Worm (Caenorhabditis elegans) whole organism, L1 larva: ENCODE results near the gene Y42H9AR.4.
A peak's percentile ranks its signal among the peaks of the same experiment; 100 is the strongest.
"Not testable (repeated sequence)": the region's sequence is repeated elsewhere in the genome, so short reads cannot be mapped to it uniquely, and the experiment has no call there.

Experiments
- C04F5.9 ChIP-seq: sonication (generic microtip); optimal IDR thresholded peaks from 2 replicates; lab custom pipeline; 2016; ENCODE audit warnings: missing genetic modification characterization, missing compliant biosample characterization
- C16A3.4 ChIP-seq: fragments of 150-350 bp; optimal IDR thresholded peaks from 2 replicates; lab custom pipeline; 2014; ENCODE audit warnings: missing biosample characterization, missing genetic modification characterization
- C34B4.2 ChIP-seq: sonication (generic microtip); optimal IDR thresholded peaks from 2 replicates; lab custom pipeline; 2017; ENCODE audit warnings: mild to moderate bottlenecking, missing genetic modification characterization, missing compliant biosample characterization
- Y116A8C.19 ChIP-seq: sonication (generic microtip); optimal IDR thresholded peaks from 2 replicates; lab custom pipeline; 2016; ENCODE audit warnings: missing compliant biosample characterization, missing genetic modification characterization, borderline replicate concordance
- aha-1 ChIP-seq: fragments of 150-350 bp; optimal IDR thresholded peaks from 2 replicates; lab custom pipeline; 2014; ENCODE audit warnings: missing biosample characterization, missing genetic modification characterization
- alr-1 ChIP-seq: fragments of 200-800 bp; sonication (Bioruptor generic); optimal IDR thresholded peaks from 2 replicates; lab custom pipeline; 2018; ENCODE audit warnings: borderline replicate concordance, mild to moderate bottlenecking, missing genetic modification characterization, missing compliant biosample characterization
- aly-2 ChIP-seq: fragments of 150-350 bp; optimal IDR thresholded peaks from 2 replicates; lab custom pipeline; 2014; ENCODE audit warnings: missing biosample characterization, missing genetic modification characterization
- ama-1 ChIP-seq: fragments of 150-350 bp; optimal IDR thresholded peaks from 2 replicates; lab custom pipeline; 2014
- ceh-63 ChIP-seq: fragments of 200-800 bp; sonication (Bioruptor generic); optimal IDR thresholded peaks from 2 replicates; lab custom pipeline; 2018; ENCODE audit warnings: mild to moderate bottlenecking, missing genetic modification characterization, missing compliant biosample characterization
- dpl-1 ChIP-seq, 3 experiments: fragments of 150-350 bp in 2 of 3; sonication (generic microtip) in 1 of 3; optimal IDR thresholded peaks; 2 replicates each; lab custom pipeline; 2014 to 2017; ENCODE audit warnings: missing biosample characterization in 3 of 3, missing genetic modification characterization in 3 of 3, missing genetic modification reagents in 3 of 3
- efl-1 ChIP-seq, 4 experiments: fragments of 150-350 bp; optimal IDR thresholded peaks in 3 of 4; peaks in 1 of 4; 1 replicate in 1 of 4; 2 replicates in 3 of 4; lab custom pipeline; 2014; ENCODE audit warnings: missing biosample characterization in 2 of 4, missing genetic modification characterization in 2 of 4, missing genetic modification reagents in 2 of 4
- efl-3 ChIP-seq: fragments of 200-800 bp; sonication (Bioruptor generic); optimal IDR thresholded peaks from 2 replicates; lab custom pipeline; 2018; ENCODE audit warnings: mild to moderate bottlenecking, missing genetic modification characterization, missing compliant biosample characterization
- egl-27 ChIP-seq, 2 experiments: fragments of 150-350 bp in 1 of 2; sonication (generic microtip); optimal IDR thresholded peaks; 3 replicates each; lab custom pipeline; 2017 to 2018; ENCODE audit warnings: missing biosample characterization in 2 of 2, missing genetic modification characterization in 2 of 2, missing genetic modification reagents in 2 of 2
- elt-3 ChIP-seq, 6 experiments: fragments of 150-350 bp in 1 of 6; sonication (generic microtip); optimal IDR thresholded peaks; 2 replicates each; lab custom pipeline; 2017 to 2018; ENCODE audit warnings: missing biosample characterization in 6 of 6, missing genetic modification characterization in 6 of 6, inconsistent platforms in 1 of 6
- fkh-4 ChIP-seq: sonication (generic microtip); optimal IDR thresholded peaks from 2 replicates; lab custom pipeline; 2016; ENCODE audit warnings: missing compliant biosample characterization, missing genetic modification characterization, borderline replicate concordance
- hlh-17 ChIP-seq: fragments of 200-800 bp; sonication (Bioruptor generic); optimal IDR thresholded peaks from 2 replicates; lab custom pipeline; 2018; ENCODE audit warnings: missing genetic modification characterization, mild to moderate bottlenecking, missing compliant biosample characterization, moderate library complexity, borderline replicate concordance
- hlh-4 ChIP-seq: sonication (generic microtip); optimal IDR thresholded peaks from 2 replicates; lab custom pipeline; 2016; ENCODE audit warnings: mild to moderate bottlenecking, missing genetic modification characterization, missing compliant biosample characterization
- hpl-2 ChIP-seq: fragments of 150-350 bp; optimal IDR thresholded peaks from 2 replicates; lab custom pipeline; 2014; ENCODE audit warnings: missing biosample characterization, missing genetic modification reagents, missing genetic modification characterization
- irx-1 ChIP-seq: sonication (generic microtip); optimal IDR thresholded peaks from 2 replicates; lab custom pipeline; 2016; ENCODE audit warnings: missing genetic modification characterization, missing compliant biosample characterization
- isw-1 ChIP-seq: fragments of 200-800 bp; sonication (Bioruptor generic); IDR thresholded peaks from 2 replicates; pipeline ENCODE4 v1.3.6; 2022; ENCODE audit warnings: missing genetic modification characterization, missing compliant biosample characterization
- jun-1 ChIP-seq: fragments of 150-350 bp; optimal IDR thresholded peaks from 2 replicates; lab custom pipeline; 2014; ENCODE audit warnings: missing biosample characterization, missing genetic modification reagents, missing genetic modification characterization
- lin-14 ChIP-seq: fragments of 200-800 bp; sonication (Bioruptor generic); optimal IDR thresholded peaks from 2 replicates; lab custom pipeline; 2018; ENCODE audit warnings: mild to moderate bottlenecking, missing genetic modification characterization, moderate library complexity, missing compliant biosample characterization
- lin-15B ChIP-seq: fragments of 150-350 bp; sonication (generic microtip); optimal IDR thresholded peaks from 3 replicates; lab custom pipeline; 2014; ENCODE audit warnings: missing biosample characterization, missing genetic modification characterization
- mab-9 ChIP-seq: fragments of 200-800 bp; sonication (Bioruptor generic); IDR thresholded peaks from 2 replicates; pipeline ENCODE4 v1.3.6; 2022; ENCODE audit warnings: missing genetic modification reagents, missing genetic modification characterization, missing compliant biosample characterization
- mef-2 ChIP-seq: fragments of 150-350 bp; optimal IDR thresholded peaks from 2 replicates; lab custom pipeline; 2014; ENCODE audit warnings: missing biosample characterization, missing genetic modification characterization
- nhr-11 ChIP-seq: fragments of 150-350 bp; optimal IDR thresholded peaks from 2 replicates; lab custom pipeline; 2014; ENCODE audit warnings: missing biosample characterization, missing genetic modification characterization
- nhr-12 ChIP-seq: sonication (generic microtip); optimal IDR thresholded peaks from 2 replicates; lab custom pipeline; 2017; ENCODE audit warnings: missing biosample characterization, missing genetic modification characterization
- nhr-20 ChIP-seq: sonication (generic microtip); optimal IDR thresholded peaks from 2 replicates; lab custom pipeline; 2016; ENCODE audit warnings: mild to moderate bottlenecking, missing genetic modification characterization, missing compliant biosample characterization
- nhr-71 ChIP-seq: sonication (generic microtip); optimal IDR thresholded peaks from 2 replicates; lab custom pipeline; 2016; ENCODE audit warnings: mild to moderate bottlenecking, missing genetic modification characterization, moderate library complexity, missing compliant biosample characterization
- nhr-85 ChIP-seq: sonication (generic microtip); peaks from one replicate; lab custom pipeline; 2016; ENCODE audit warnings: missing genetic modification characterization, inconsistent platforms, missing compliant biosample characterization
- nhr-90 ChIP-seq: sonication (generic microtip); optimal IDR thresholded peaks from 2 replicates; lab custom pipeline; 2016; ENCODE audit warnings: mild to moderate bottlenecking, missing genetic modification characterization, missing compliant biosample characterization; ENCODE audit not compliant: poor library complexity
- pag-3 ChIP-seq: sonication (generic microtip); optimal IDR thresholded peaks from 2 replicates; lab custom pipeline; 2017; ENCODE audit warnings: missing genetic modification characterization, mild to moderate bottlenecking, missing compliant biosample characterization, antibody characterized with exemption, borderline replicate concordance; ENCODE audit not compliant: insufficient read depth
- snu-23 ChIP-seq: sonication (generic microtip); optimal IDR thresholded peaks from 2 replicates; lab custom pipeline; 2016; ENCODE audit warnings: missing genetic modification characterization, missing compliant biosample characterization
- sptf-1 ChIP-seq: fragments of 150-350 bp; optimal IDR thresholded peaks from 2 replicates; lab custom pipeline; 2014; ENCODE audit warnings: missing biosample characterization, missing genetic modification characterization
- sup-37 ChIP-seq: fragments of 200-800 bp; sonication (Bioruptor generic); optimal IDR thresholded peaks from 2 replicates; lab custom pipeline; 2018; ENCODE audit warnings: mild to moderate bottlenecking, missing genetic modification characterization, missing compliant biosample characterization
- swsn-7 ChIP-seq: sonication (generic microtip); optimal IDR thresholded peaks from 2 replicates; lab custom pipeline; 2016; ENCODE audit warnings: missing genetic modification characterization, missing compliant biosample characterization
- unc-130 ChIP-seq: fragments of 150-350 bp; optimal IDR thresholded peaks from 2 replicates; lab custom pipeline; 2017; ENCODE audit warnings: missing biosample characterization, missing genetic modification characterization, inconsistent platforms
- unc-86 ChIP-seq: sonication (generic microtip); optimal IDR thresholded peaks from 2 replicates; lab custom pipeline; 2016; ENCODE audit warnings: missing genetic modification characterization, missing compliant biosample characterization
- xbp-1 ChIP-seq: sonication (generic microtip); optimal IDR thresholded peaks from 2 replicates; lab custom pipeline; 2016; ENCODE audit warnings: missing genetic modification characterization, missing compliant biosample characterization
- zag-1 ChIP-seq: fragments of 150-350 bp; optimal IDR thresholded peaks from 2 replicates; lab custom pipeline; 2014; ENCODE audit warnings: missing biosample characterization, missing genetic modification characterization

Gene Y42H9AR.4

DNA sequence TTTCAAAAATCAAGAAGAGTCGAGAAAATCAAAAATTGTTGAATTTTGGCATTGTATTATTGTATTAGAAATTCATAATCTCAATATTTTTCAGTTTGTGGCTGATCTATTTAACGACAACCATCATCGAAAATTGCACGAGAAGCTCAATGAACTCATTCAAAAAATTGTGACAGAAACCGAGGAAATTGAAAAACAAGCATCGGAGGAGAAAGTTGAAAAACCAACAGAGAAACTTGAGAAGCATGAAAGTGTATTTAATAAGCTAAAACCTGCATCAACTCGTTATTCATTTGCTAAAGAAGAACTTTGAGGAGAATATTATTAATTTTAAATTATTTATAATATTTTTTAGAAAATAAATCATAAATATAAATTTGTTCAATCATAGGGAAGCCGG lies 14.9 kb upstream of the Y42H9AR.4 start, which contains the start of gene ceph-41:
Gene ceph-41, plus strand, starts transcription at position 301 of the 400 bp plus-strand sequence.
- TF ChIP-seq nhr-12 (no peak), irx-1 (no peak), efl-1 (optimal IDR thresholded peaks at IDR 0.05; lab: Kevin White, UChicago) (no peak), efl-1 (GFP tag; optimal IDR thresholded peaks at IDR 0.05 in 1 of 2; lab: Kevin White, UChicago) (peak in 1 of 2 experiments; percentile 18), nhr-11 (tag; lab: Kevin White, UChicago) (no peak), C16A3.4 (tag; lab: Kevin White, UChicago) (no peak), xbp-1 (tag; lab: Kevin White, UChicago) (no peak)

DNA sequence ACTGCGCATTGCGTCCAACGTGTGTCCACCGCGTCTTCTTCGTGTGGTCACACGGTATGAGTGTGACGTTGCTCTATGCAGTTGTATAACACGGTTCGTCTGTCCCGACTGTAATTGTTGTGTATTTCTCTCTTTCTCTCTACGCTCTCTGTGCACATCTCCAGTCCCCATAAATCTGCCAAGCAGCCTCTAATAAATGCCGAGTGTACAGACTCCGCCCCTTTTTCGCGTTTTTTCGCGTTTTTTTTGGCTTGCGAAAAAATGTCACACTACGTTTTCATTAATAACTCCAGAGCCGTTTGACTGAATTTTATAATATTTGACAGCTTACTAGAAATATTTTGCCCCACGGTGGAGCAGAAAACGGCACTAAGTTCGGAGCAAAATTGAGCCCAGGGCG lies 10.3 kb upstream of the Y42H9AR.4 start, which contains the start of gene erp-44.3:
Gene erp-44.3, plus strand, starts transcription at position 301 of the 400 bp plus-strand sequence.
- TF ChIP-seq lin-15B (tag; lab: Kevin White, UChicago); ama-1 (lab: Kevin White, UChicago); nhr-71: not testable (repeated sequence)

DNA sequence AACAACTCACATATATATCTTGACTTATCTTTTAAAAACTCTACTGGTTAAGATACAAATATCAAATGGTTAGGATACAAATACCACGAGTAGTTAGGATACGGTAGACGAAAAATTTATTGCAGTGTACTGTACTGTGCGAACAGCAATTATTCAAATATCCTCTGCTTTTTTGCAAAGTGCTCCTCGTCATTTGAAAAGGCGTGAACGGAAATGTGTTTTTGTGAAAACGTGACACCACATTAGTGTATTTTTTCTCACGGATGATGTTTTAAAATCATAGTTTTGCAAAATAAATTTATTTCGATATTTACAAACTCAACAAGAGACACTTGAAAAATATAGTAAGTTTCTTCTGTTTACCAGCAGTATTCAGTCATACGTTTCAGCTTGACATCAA lies 6.8 kb upstream of the Y42H9AR.4 start, which contains the start of gene F42G8.8:
Gene F42G8.8, plus strand, starts transcription at position 301 of the 400 bp plus-strand sequence.
- no peak for TF ChIP-seq hlh-17 (GFP tag; lab: Kevin White, UChicago)
- TF ChIP-seq isw-1 (GFP tag; lab: Robert Waterston, UW), result no peak
- TF ChIP-seq elt-3 (tag; optimal IDR thresholded peaks at IDR 0.05; lab: Kevin White, UChicago), result no peak
- TF ChIP-seq mab-9 (GFP tag; lab: Robert Waterston, UW), result no peak
- TF ChIP-seq efl-1 (optimal IDR thresholded peaks at IDR 0.05; lab: Kevin White, UChicago), result no peak
- no peak for TF ChIP-seq efl-1 (GFP tag; optimal IDR thresholded peaks at IDR 0.05 in 1 of 2; lab: Kevin White, UChicago)
- no peak for TF ChIP-seq hlh-4 (tag; lab: Kevin White, UChicago)
- no peak for TF ChIP-seq fkh-4
- TF ChIP-seq pag-3 (tag; lab: Kevin White, UChicago), result no peak
- TF ChIP-seq nhr-20 (tag; lab: Kevin White, UChicago), result no peak
- TF ChIP-seq sptf-1, result no peak
- no peak for TF ChIP-seq aha-1 (tag; lab: Kevin White, UChicago)
- TF ChIP-seq snu-23 (GFP tag; lab: Kevin White, UChicago), result no peak
- no peak for TF ChIP-seq nhr-71
- TF ChIP-seq nhr-85 (tag; lab: Kevin White, UChicago), result no peak
- TF ChIP-seq unc-130 (tag; lab: Kevin White, UChicago), result no peak
- TF ChIP-seq zag-1 (tag; lab: Kevin White, UChicago), result no peak

DNA sequence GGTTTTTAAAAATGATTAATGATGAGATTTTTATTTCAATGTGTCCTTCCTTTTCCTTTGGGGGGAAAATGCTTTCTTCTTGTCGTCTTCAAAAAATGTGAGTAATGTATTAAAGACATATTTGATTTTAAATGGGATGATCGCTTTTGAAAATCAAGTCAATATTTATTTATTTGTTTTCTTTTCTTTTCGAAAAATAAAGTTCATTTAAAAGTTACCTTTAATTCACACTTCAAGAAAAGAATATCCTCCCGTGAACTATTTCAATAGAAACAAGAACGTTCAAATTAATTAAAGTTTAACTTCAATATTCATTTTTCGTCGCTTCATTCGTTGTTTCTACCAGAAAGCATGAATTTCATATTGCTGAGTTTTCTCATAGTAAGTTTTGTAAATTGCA lies 3.4 kb upstream of the Y42H9AR.4 start, which contains the start of gene irld-8:
Gene irld-8, plus strand, starts transcription at position 301 of the 400 bp plus-strand sequence.
- no peak for TF ChIP-seq C04F5.9 (tag; lab: Kevin White, UChicago)
- TF ChIP-seq pag-3 (tag; lab: Kevin White, UChicago), result no peak
- TF ChIP-seq alr-1 (tag; lab: Kevin White, UChicago), result no peak
- no peak for TF ChIP-seq swsn-7 (tag; lab: Kevin White, UChicago)
- no peak for TF ChIP-seq jun-1

DNA sequence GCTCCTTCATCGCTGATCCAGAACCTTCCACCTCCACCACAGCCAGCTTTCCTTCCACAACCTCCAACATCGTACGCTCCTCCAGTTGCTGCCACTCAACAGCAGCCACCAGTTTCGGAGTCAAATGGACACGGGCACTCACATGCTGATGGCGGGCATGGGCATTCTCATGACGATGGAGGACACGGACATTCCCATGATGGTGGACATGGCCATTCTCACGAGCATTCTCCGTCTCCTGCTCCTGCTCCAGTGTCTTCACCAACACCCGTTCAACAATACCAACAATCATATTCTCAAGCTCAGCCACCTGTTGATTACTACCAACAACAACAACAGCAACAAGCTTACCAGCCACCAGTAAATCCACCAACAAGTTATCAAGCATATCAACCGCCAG lies 2.5 kb upstream of the Y42H9AR.4 start:
- TF ChIP-seq mef-2 (tag; lab: Kevin White, UChicago) (no peak), lin-14 (GFP tag; lab: Kevin White, UChicago) (no peak), aly-2 (tag; lab: Kevin White, UChicago) (no peak), snu-23 (GFP tag; lab: Kevin White, UChicago) (no peak), dpl-1 (GFP tag; optimal IDR thresholded peaks at IDR 0.05; lab: Kevin White, UChicago) (no peak), sptf-1 (no peak), nhr-85 (tag; lab: Kevin White, UChicago) (no peak)

DNA sequence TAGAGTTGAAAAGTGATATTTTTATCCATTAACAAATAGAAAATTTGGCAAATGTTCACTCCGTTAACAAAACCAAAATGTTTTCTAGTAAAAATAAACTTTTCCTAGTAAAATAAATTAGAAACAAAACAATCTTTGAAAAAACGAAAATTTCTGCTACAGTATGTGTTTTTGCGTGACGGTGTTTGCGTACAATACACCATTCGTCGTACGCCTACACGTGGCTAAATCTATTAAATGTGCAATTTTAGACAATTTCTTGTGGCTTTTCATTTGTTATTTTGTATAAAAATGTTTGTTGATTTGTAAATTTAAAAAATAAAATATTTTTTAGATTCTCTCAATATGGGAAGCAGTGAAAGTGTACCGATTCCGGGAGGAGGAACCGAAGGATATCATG lies 1.1 kb upstream of the Y42H9AR.4 start, which contains the start of gene Y42H9AR.1:
Gene Y42H9AR.1, plus strand, starts transcription at position 233 of the 400 bp plus-strand sequence.
- TF ChIP-seq egl-27 (tag; optimal IDR thresholded peaks at IDR 0.05; lab: Kevin White, UChicago) (no peak), Y116A8C.19 (tag; lab: Kevin White, UChicago) (no peak), lin-15B (tag; lab: Kevin White, UChicago) (no peak), nhr-12 (no peak), alr-1 (tag; lab: Kevin White, UChicago) (no peak), zag-1 (tag; lab: Kevin White, UChicago) (no peak), sup-37 (GFP tag; lab: Kevin White, UChicago) (no peak), C34B4.2 (tag; lab: Kevin White, UChicago) (no peak), ceh-63 (GFP tag; lab: Kevin White, UChicago) (no peak), hpl-2 (GFP tag; lab: Kevin White, UChicago) (no peak), jun-1 (no peak), snu-23 (GFP tag; lab: Kevin White, UChicago) (peak; percentile 2), efl-3 (GFP tag; lab: Kevin White, UChicago) (no peak), fkh-4 (no peak), unc-86 (tag; lab: Kevin White, UChicago) (no peak), nhr-90 (peak; percentile 0)
